Worm (Caenorhabditis elegans): ENCODE measurements around the gene droe-8.
"Not testable (repeated sequence)": the region's sequence is repeated elsewhere in the genome, so short reads cannot be mapped to it uniquely, and the experiment has no call there.

droe-8 gene

DNA sequence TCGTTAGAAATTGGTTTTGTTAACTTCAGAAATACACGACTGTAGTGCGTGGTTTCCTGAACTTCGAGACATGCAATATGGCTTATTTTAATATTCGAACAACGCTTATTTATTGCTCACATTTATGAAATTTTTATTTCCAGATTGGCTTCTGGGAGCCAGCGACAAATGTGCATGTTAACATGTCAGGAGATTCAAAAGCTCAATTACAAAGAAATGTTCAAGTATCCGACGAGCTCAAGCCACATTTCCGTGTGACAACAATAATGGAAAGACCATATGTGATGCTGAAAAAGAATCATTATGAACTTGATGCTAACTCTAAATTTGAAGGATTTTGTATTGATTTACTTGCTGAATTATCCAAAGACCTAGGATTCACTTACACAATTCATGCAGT, 7.9 kb upstream of the droe-8 start:
- no peak for TF ChIP-seq rnt-1 (tag; optimal IDR thresholded peaks at IDR 0.05)
- no peak for TF ChIP-seq elt-3 (tag; optimal IDR thresholded peaks at IDR 0.05)
- no peak for TF ChIP-seq tlp-1 (tag; optimal IDR thresholded peaks at IDR 0.05)
- no peak for TF ChIP-seq nhr-90 (tag; optimal IDR thresholded peaks at IDR 0.05; ENCODE audit: poor library complexity)
- no peak for TF ChIP-seq swsn-7 (tag; optimal IDR thresholded peaks at IDR 0.05)
- TF ChIP-seq tbx-2 (tag; optimal IDR thresholded peaks at IDR 0.05) = no peak
- TF ChIP-seq egl-27 (tag; optimal IDR thresholded peaks at IDR 0.05) = no peak
- no peak for TF ChIP-seq sup-37 (GFP tag; optimal IDR thresholded peaks at IDR 0.05)
- no peak for TF ChIP-seq fkh-10 (GFP tag; optimal IDR thresholded peaks at IDR 0.05)
- TF ChIP-seq zag-1 (tag; optimal IDR thresholded peaks at IDR 0.05) = no peak
- TF ChIP-seq unc-30 (tag; optimal IDR thresholded peaks at IDR 0.05) = no peak
- no peak for TF ChIP-seq skn-1 (tag; optimal IDR thresholded peaks at IDR 0.05)
- no peak for TF ChIP-seq lin-14 (GFP tag; optimal IDR thresholded peaks at IDR 0.05)
- no peak for TF ChIP-seq ceh-82 (tag; optimal IDR thresholded peaks at IDR 0.05)
- no peak for TF ChIP-seq nhr-12 (tag; optimal IDR thresholded peaks at IDR 0.05)
- TF ChIP-seq nhr-19 (GFP tag; conservative IDR thresholded peaks at IDR 0.05) = no peak
- no peak for TF ChIP-seq nhr-47 (tag; optimal IDR thresholded peaks at IDR 0.05)

DNA sequence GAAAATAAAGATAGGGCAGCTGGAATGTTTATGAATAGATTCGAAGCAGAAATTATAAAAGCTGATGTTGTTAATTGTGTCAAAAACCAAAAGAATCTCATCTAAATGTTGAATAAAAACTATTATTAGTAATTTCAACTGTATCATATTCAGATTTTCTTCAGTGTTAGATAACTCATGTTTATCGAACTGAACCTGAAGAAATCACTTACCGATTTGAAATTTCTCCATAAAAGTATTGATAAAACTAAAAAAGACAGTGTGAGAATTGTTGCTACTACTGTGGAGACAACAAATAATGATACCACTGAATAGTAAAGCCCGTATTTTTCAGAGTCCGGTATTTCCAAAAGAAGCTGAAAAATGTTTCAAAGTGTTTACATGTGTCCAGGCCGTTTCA, 4.2 kb upstream of the droe-8 start, which contains the start of gene ZC196.8:
Gene ZC196.8 (minus strand): TSS at position 101 of the 400 bp plus-strand sequence.
- not testable (repeated sequence) for TF ChIP-seq mep-1, ceh-82, fos-1 (tag; optimal IDR thresholded peaks at IDR 0.05)

DNA sequence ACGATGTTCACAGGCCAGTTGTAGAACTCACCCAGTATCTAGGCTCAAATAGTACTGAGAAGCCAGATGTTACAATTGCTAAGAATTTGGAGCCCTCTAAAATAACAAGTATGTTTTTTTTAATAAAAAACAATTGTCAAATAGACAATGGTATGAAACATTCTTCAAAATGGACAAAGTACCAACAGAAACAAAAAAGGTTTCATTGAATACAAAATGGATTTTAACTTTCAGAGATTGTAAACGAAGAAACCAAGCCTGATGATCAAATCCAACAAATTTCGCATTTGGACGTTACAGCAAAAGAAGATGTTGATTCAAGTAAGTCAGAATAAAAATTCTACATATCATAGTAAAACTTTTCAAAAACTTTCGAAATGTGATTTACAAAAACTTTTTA, 749 bp downstream of the droe-8 start, which contains the start of gene ZC196.9:
Gene ZC196.9 (minus strand): TSS at position 101 of the 400 bp plus-strand sequence.
- no peak for TF ChIP-seq lin-13 (GFP tag; optimal IDR thresholded peaks at IDR 0.05)
- TF ChIP-seq nhr-12 (tag; optimal IDR thresholded peaks at IDR 0.05) = no peak
- TF ChIP-seq skn-1 (tag; optimal IDR thresholded peaks at IDR 0.05) = no peak
- TF ChIP-seq lin-39 (tag; optimal IDR thresholded peaks at IDR 0.05) = no peak
- no peak for TF ChIP-seq nhr-71 (tag; optimal IDR thresholded peaks at IDR 0.05)
- TF ChIP-seq nhr-90 (tag; optimal IDR thresholded peaks at IDR 0.05; ENCODE audit: poor library complexity) = no peak
- no peak for TF ChIP-seq F16B12.6 (tag; optimal IDR thresholded peaks at IDR 0.05)
- TF ChIP-seq fkh-10 (GFP tag; optimal IDR thresholded peaks at IDR 0.05) = no peak
- no peak for TF ChIP-seq Y116A8C.19 (tag; optimal IDR thresholded peaks at IDR 0.05; ENCODE audit: borderline replicate concordance)
- TF ChIP-seq lin-35 (GFP tag; optimal IDR thresholded peaks at IDR 0.05) = no peak
- TF ChIP-seq ztf-4 (tag; optimal IDR thresholded peaks at IDR 0.05) = no peak
- TF ChIP-seq aly-2 (tag; optimal IDR thresholded peaks at IDR 0.05) = no peak
- no peak for TF ChIP-seq vab-15 (tag; optimal IDR thresholded peaks at IDR 0.05)
- no peak for TF ChIP-seq efl-1 (optimal IDR thresholded peaks at IDR 0.05)
- no peak for TF ChIP-seq efl-1 (GFP tag; optimal IDR thresholded peaks at IDR 0.05 in 1 of 2)
- no peak for TF ChIP-seq nhr-20 (tag; optimal IDR thresholded peaks at IDR 0.05)
- no peak for TF ChIP-seq nhr-19 (GFP tag; conservative IDR thresholded peaks at IDR 0.05)
- TF ChIP-seq unc-130 (tag; optimal IDR thresholded peaks at IDR 0.05) = no peak
- TF ChIP-seq nhr-77 (tag; optimal IDR thresholded peaks at IDR 0.05) = no peak
- no peak for TF ChIP-seq ztf-11 (tag; optimal IDR thresholded peaks at IDR 0.05)

DNA sequence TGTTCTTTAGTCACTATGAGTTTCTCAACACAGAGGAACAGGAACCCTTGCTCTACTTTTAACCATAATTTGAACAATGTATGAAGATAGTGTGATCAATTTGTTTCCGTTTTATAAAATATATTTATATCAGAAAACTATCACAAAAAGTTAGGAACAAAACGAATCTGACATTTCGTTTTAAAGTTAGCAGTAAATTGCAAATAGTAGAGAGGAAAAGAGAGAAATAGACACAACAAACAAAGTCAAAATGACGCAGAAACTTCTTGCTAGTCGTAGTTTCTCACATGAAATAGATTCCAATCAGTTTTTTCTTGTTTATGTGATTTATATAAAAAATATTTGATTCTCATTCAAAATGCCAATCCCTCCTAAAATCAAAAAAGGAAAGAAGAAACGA, 2.8 kb downstream of the droe-8 start, which contains the start of gene ZC196.5:
Gene ZC196.5 (plus strand): TSS at position 301 of the 400 bp plus-strand sequence.
- TF ChIP-seq rnt-1 (tag; optimal IDR thresholded peaks at IDR 0.05) = no peak
- no peak for TF ChIP-seq ceh-8 (GFP tag; optimal IDR thresholded peaks at IDR 0.05)
- no peak for TF ChIP-seq sox-4 (tag; optimal IDR thresholded peaks at IDR 0.05)
- TF ChIP-seq ceh-88 (GFP tag; IDR thresholded peaks at IDR 0.05) = no peak
- no peak for TF ChIP-seq ztf-4 (tag; optimal IDR thresholded peaks at IDR 0.05)
- no peak for TF ChIP-seq F16B12.6 (tag; optimal IDR thresholded peaks at IDR 0.05)
- TF ChIP-seq dpl-1 (GFP tag; optimal IDR thresholded peaks at IDR 0.05) = no peak

Data from whole organism, L1 larva.